Worm (Caenorhabditis elegans) whole organism, dauer: ENCODE results near the gene pat-12.

Experiments used
- unc-62 ChIP-seq: sonication (generic microtip); optimal IDR thresholded peaks from 2 replicates; lab custom pipeline; 2017; ENCODE audit warnings: missing biosample characterization, missing genetic modification reagents, missing genetic modification characterization

The pat-12 gene

ce11 chrIII:752326-752725, at the start of gene pat-12:
TSS of gene pat-12 (minus strand) at chrIII:752426.
- TF ChIP-seq unc-62 (GFP tag; lab: Kevin White, UChicago): no peak

ce11 chrIII:797507-797906, 45.3 kb upstream of the pat-12 start:
- no peak for TF ChIP-seq unc-62 (GFP tag; lab: Kevin White, UChicago)

ce11 chrIII:794984-795596, 42.9 kb upstream of the pat-12 start, which contains the start of gene trpp-11:
TSS of gene trpp-11 (plus strand) at chrIII:795136.
- no peak for TF ChIP-seq unc-62 (GFP tag; lab: Kevin White, UChicago)

- no peak for TF ChIP-seq unc-62 (GFP tag; lab: Kevin White, UChicago)
Measured at ce11 chrIII:794000-794399, 41.8 kb upstream of the pat-12 start, which contains the start of gene rps-29. TSS of gene rps-29 (plus strand) at chrIII:794300.

- no peak for TF ChIP-seq unc-62 (GFP tag; lab: Kevin White, UChicago)
Measured at ce11 chrIII:793595-793994, 41.4 kb upstream of the pat-12 start, which contains the start of gene snt-2. TSS of gene snt-2 (minus strand) at chrIII:793733.

- TF ChIP-seq unc-62 (GFP tag; lab: Kevin White, UChicago): no peak
Measured at ce11 chrIII:790591-790990, 38.4 kb upstream of the pat-12 start.

- no peak for TF ChIP-seq unc-62 (GFP tag; lab: Kevin White, UChicago)
Measured at ce11 chrIII:789604-790003, 37.4 kb upstream of the pat-12 start.

- TF ChIP-seq unc-62 (GFP tag; lab: Kevin White, UChicago): no peak
Measured at ce11 chrIII:783254-783753, 31.1 kb upstream of the pat-12 start, which contains the start of the genes dagl-2 and ppm-1.G. TSS of gene dagl-2 (minus strand) at chrIII:783305. TSS of gene ppm-1.G (plus strand) at chrIII:783703.

ce11 chrIII:782503-782902, 30.3 kb upstream of the pat-12 start:
- no peak for TF ChIP-seq unc-62 (GFP tag; lab: Kevin White, UChicago)

- TF ChIP-seq unc-62 (GFP tag; lab: Kevin White, UChicago): no peak
Measured at ce11 chrIII:778771-779170, 26.5 kb upstream of the pat-12 start, which contains the start of gene alh-11. TSS of gene alh-11 (minus strand) at chrIII:778871.

ce11 chrIII:775443-775842, 23.2 kb upstream of the pat-12 start:
- no peak for TF ChIP-seq unc-62 (GFP tag; lab: Kevin White, UChicago)

ce11 chrIII:773114-773513, 20.9 kb upstream of the pat-12 start, which contains the start of gene cyn-6:
TSS of gene cyn-6 (plus strand) at chrIII:773414.
- TF ChIP-seq unc-62 (GFP tag; lab: Kevin White, UChicago): no peak

ce11 chrIII:772675-773074, 20.4 kb upstream of the pat-12 start:
- TF ChIP-seq unc-62 (GFP tag; lab: Kevin White, UChicago): no peak

ce11 chrIII:770958-771357, 18.7 kb upstream of the pat-12 start, which contains the start of gene tpst-2:
TSS of gene tpst-2 (plus strand) at chrIII:771258.
- TF ChIP-seq unc-62 (GFP tag; lab: Kevin White, UChicago): no peak

- TF ChIP-seq unc-62 (GFP tag; lab: Kevin White, UChicago): no peak
Measured at ce11 chrIII:768528-768927, 16.3 kb upstream of the pat-12 start.

- TF ChIP-seq unc-62 (GFP tag; lab: Kevin White, UChicago): no peak
Measured at ce11 chrIII:764884-765283, 12.7 kb upstream of the pat-12 start, which contains the start of gene ptl-1. TSS of gene ptl-1 (plus strand) at chrIII:765184.

ce11 chrIII:764404-764803, 12.2 kb upstream of the pat-12 start:
- no peak for TF ChIP-seq unc-62 (GFP tag; lab: Kevin White, UChicago)
